Fruit fly (Drosophila melanogaster): ENCODE measurements around the gene Dbp21E2.

DNA sequence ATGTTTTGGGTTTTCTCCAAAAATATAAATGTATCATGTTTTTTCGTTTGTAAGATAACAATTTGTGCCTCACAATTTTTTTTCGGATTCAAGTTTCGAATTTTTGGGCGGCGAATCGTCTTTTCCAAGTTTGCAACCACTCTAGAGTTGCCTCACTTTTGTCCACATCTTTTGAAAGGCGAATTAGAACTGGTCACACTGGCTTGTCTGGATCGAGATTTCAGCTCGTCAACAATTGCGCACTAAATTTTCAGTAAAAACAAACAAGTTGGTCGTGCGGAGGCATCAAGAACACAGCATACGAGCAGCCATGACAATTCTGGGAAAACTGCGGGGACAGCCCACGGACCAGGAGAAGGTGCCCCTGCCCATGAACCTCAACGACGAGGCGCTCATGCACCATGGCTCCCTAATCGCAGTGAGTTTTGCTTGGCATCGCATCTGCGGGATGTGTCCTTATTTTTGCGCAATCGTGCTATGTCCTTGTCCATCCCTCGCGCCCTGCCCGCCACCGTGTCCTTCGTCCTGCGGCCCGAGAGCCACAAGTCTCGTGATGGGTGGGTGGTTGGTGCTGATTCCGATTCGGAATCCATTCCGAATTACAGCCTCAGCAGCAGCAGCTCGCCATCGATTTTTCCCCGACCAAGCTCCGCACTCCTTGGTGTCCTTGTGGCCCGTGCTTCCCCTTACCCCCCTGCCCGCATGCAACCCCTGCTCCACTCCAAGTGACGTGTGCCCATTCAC, 10.0 kb downstream of the Dbp21E2 start, which contains the start of gene CG3662:
- TF ChIP-seq psq (optimal IDR thresholded peaks at IDR 0.05): no peak
- TF ChIP-seq insv (optimal IDR thresholded peaks at IDR 0.05): no peak
- TF ChIP-seq h (optimal IDR thresholded peaks at IDR 0.05): no peak
- TF ChIP-seq Sin3A (optimal IDR thresholded peaks at IDR 0.05): no peak
- TF ChIP-seq ttk (optimal IDR thresholded peaks at IDR 0.05): no peak

Data from Kc167 (cell line).